Worm (Caenorhabditis elegans) whole organism, L3 larva: ENCODE data around the gene sem-5.

Experiments
- R02D3.7 ChIP-seq: fragments of 150-350 bp; optimal IDR thresholded peaks from 2 replicates; lab custom pipeline; 2014; ENCODE audit warnings: missing biosample characterization, missing genetic modification characterization
- ZK546.5 ChIP-seq: sonication (generic microtip); optimal IDR thresholded peaks from 2 replicates; lab custom pipeline; 2017; ENCODE audit warnings: missing biosample characterization, missing genetic modification characterization
- aly-2 ChIP-seq: fragments of 150-350 bp; optimal IDR thresholded peaks from 2 replicates; lab custom pipeline; 2014; ENCODE audit warnings: missing biosample characterization, missing genetic modification characterization
- ama-1 ChIP-seq: fragments of 150-350 bp; optimal IDR thresholded peaks from 2 replicates; lab custom pipeline; 2018
- ceh-16 ChIP-seq: sonication (generic microtip); optimal IDR thresholded peaks from 2 replicates; lab custom pipeline; 2017; ENCODE audit warnings: missing biosample characterization, missing genetic modification characterization
- ceh-82 ChIP-seq: fragments of 150-350 bp; optimal IDR thresholded peaks from 2 replicates; lab custom pipeline; 2014; ENCODE audit warnings: missing biosample characterization, missing genetic modification characterization
- elt-1 ChIP-seq: fragments of 150-350 bp; optimal IDR thresholded peaks from 2 replicates; lab custom pipeline; 2014; ENCODE audit warnings: missing biosample characterization, missing genetic modification characterization
- elt-2 ChIP-seq: sonication (generic microtip); optimal IDR thresholded peaks from 2 replicates; lab custom pipeline; 2016; ENCODE audit warnings: missing genetic modification reagents, mild to moderate bottlenecking, missing genetic modification characterization, missing compliant biosample characterization
- elt-3 ChIP-seq, 3 experiments: fragments of 150-350 bp in 1 of 3; sonication (generic microtip) in 2 of 3; optimal IDR thresholded peaks; 2 replicates in 2 of 3; 4 replicates in 1 of 3; lab custom pipeline; 2014 to 2017; ENCODE audit warnings: missing biosample characterization in 3 of 3, missing genetic modification characterization in 3 of 3
- fkh-10 ChIP-seq: sonication (generic microtip); optimal IDR thresholded peaks from 2 replicates; lab custom pipeline; 2017; ENCODE audit warnings: missing biosample characterization, missing genetic modification reagents, missing genetic modification characterization
- fos-1 ChIP-seq: fragments of 150-350 bp; optimal IDR thresholded peaks from 2 replicates; lab custom pipeline; 2014; ENCODE audit warnings: missing biosample characterization, missing genetic modification characterization
- hmg-11 ChIP-seq: sonication (generic microtip); optimal IDR thresholded peaks from 2 replicates; lab custom pipeline; 2016; ENCODE audit warnings: missing genetic modification characterization, missing compliant biosample characterization
- jun-1 ChIP-seq: fragments of 150-350 bp; optimal IDR thresholded peaks from 2 replicates; lab custom pipeline; 2014; ENCODE audit warnings: missing biosample characterization, missing genetic modification reagents, missing genetic modification characterization
- lin-39 ChIP-seq: fragments of 150-350 bp; optimal IDR thresholded peaks from 2 replicates; lab custom pipeline; 2018; ENCODE audit warnings: missing biosample characterization, missing genetic modification reagents, missing genetic modification characterization
- lsy-12 ChIP-seq: sonication (generic microtip); optimal IDR thresholded peaks from 2 replicates; lab custom pipeline; 2016; ENCODE audit warnings: mild to moderate bottlenecking, missing genetic modification characterization, missing compliant biosample characterization
- mdl-1 ChIP-seq: fragments of 150-350 bp; optimal IDR thresholded peaks from 2 replicates; lab custom pipeline; 2014; ENCODE audit warnings: missing biosample characterization, missing genetic modification characterization
- mml-1 ChIP-seq: fragments of 150-350 bp; sonication (generic microtip); optimal IDR thresholded peaks from 3 replicates; lab custom pipeline; 2014; ENCODE audit warnings: missing biosample characterization, missing genetic modification characterization
- nfya-1 ChIP-seq: sonication (generic microtip); optimal IDR thresholded peaks from 2 replicates; lab custom pipeline; 2017; ENCODE audit warnings: missing genetic modification characterization, mild to moderate bottlenecking, missing compliant biosample characterization, antibody characterized with exemption, moderate library complexity; ENCODE audit not compliant: insufficient read depth
- nhr-11 ChIP-seq: fragments of 150-350 bp; optimal IDR thresholded peaks from 2 replicates; lab custom pipeline; 2014; ENCODE audit warnings: missing biosample characterization, missing genetic modification characterization
- nhr-12 ChIP-seq: fragments of 150-350 bp; optimal IDR thresholded peaks from 2 replicates; lab custom pipeline; 2014; ENCODE audit warnings: missing biosample characterization, missing genetic modification characterization
- nhr-23 ChIP-seq: fragments of 150-350 bp; optimal IDR thresholded peaks from 2 replicates; lab custom pipeline; 2014; ENCODE audit warnings: missing biosample characterization, missing genetic modification reagents, missing genetic modification characterization
- nhr-237 ChIP-seq: fragments of 150-350 bp; optimal IDR thresholded peaks from 2 replicates; lab custom pipeline; 2014; ENCODE audit warnings: missing biosample characterization, missing genetic modification characterization
- nhr-25 ChIP-seq: sonication (generic microtip); optimal IDR thresholded peaks from 2 replicates; lab custom pipeline; 2017; ENCODE audit warnings: missing biosample characterization, missing genetic modification characterization
- nhr-28 ChIP-seq: fragments of 150-350 bp; optimal IDR thresholded peaks from 2 replicates; lab custom pipeline; 2014; ENCODE audit warnings: missing biosample characterization, missing genetic modification characterization
- nhr-43 ChIP-seq: sonication (generic microtip); optimal IDR thresholded peaks from 2 replicates; lab custom pipeline; 2016; ENCODE audit warnings: mild to moderate bottlenecking, missing genetic modification characterization, missing compliant biosample characterization; ENCODE audit not compliant: poor library complexity, severe bottlenecking
- nhr-76 ChIP-seq: fragments of 150-350 bp; sonication (generic microtip); optimal IDR thresholded peaks from 5 replicates; lab custom pipeline; 2014; ENCODE audit warnings: missing biosample characterization, missing genetic modification characterization
- nhr-77 ChIP-seq: fragments of 150-350 bp; optimal IDR thresholded peaks from 2 replicates; lab custom pipeline; 2014; ENCODE audit warnings: missing biosample characterization, missing genetic modification characterization
- pha-4 ChIP-seq: fragments of 150-350 bp; optimal IDR thresholded peaks from 2 replicates; lab custom pipeline; 2014; ENCODE audit warnings: missing biosample characterization, missing genetic modification reagents, missing genetic modification characterization
- pqm-1 ChIP-seq: fragments of 150-350 bp; optimal IDR thresholded peaks from 2 replicates; lab custom pipeline; 2017; ENCODE audit warnings: missing biosample characterization, missing genetic modification characterization, inconsistent platforms
- sea-2 ChIP-seq: fragments of 150-350 bp; sonication (generic microtip); optimal IDR thresholded peaks from 4 replicates; lab custom pipeline; 2014; ENCODE audit warnings: missing biosample characterization, missing genetic modification reagents, missing genetic modification characterization
- skn-1 ChIP-seq: fragments of 150-350 bp; optimal IDR thresholded peaks from 2 replicates; lab custom pipeline; 2014; ENCODE audit warnings: missing biosample characterization, missing genetic modification characterization
- snpc-4 ChIP-seq: fragments of 150-350 bp; optimal IDR thresholded peaks from 2 replicates; lab custom pipeline; 2014; ENCODE audit warnings: missing biosample characterization, missing genetic modification characterization
- tbx-2 ChIP-seq: sonication (generic microtip); optimal IDR thresholded peaks from 2 replicates; lab custom pipeline; 2016; ENCODE audit warnings: mild to moderate bottlenecking, missing genetic modification characterization, missing compliant biosample characterization
- unc-62 ChIP-seq: fragments of 150-350 bp; sonication (generic microtip); optimal IDR thresholded peaks from 4 replicates; lab custom pipeline; 2014; ENCODE audit warnings: missing biosample characterization, missing genetic modification reagents, missing genetic modification characterization
- zag-1 ChIP-seq: fragments of 150-350 bp; optimal IDR thresholded peaks from 2 replicates; lab custom pipeline; 2014; ENCODE audit warnings: missing biosample characterization, missing genetic modification characterization
- ztf-11 ChIP-seq: fragments of 150-350 bp; optimal IDR thresholded peaks from 2 replicates; lab custom pipeline; 2014; ENCODE audit warnings: missing biosample characterization, missing genetic modification characterization
- ztf-4 ChIP-seq: fragments of 150-350 bp; optimal IDR thresholded peaks from 2 replicates; lab custom pipeline; 2014; ENCODE audit warnings: missing biosample characterization, missing genetic modification characterization

The sem-5 gene

DNA sequence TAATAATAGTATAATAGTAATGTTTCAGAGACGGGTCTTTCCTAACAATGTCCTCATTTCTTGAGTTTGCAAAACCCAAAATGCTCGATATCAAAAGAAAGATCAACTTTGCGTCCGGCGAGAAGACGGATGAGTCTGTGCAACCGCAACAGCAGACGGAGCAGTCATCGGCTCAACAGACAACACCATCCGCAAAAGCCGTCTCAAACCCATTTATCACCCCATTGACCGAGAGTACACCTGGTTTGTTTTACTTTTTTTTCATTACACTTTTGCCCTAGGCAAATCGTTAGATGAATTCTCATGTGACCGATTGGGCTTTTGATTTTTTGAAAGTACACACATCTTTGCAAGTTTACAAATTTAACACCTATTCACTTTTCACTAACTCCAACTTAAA lies 7.2 kb downstream of the sem-5 start, which contains the start of gene dct-1:
dct-1 (plus strand) TSS at position 27 of the 400 bp plus-strand sequence.
- no peak for TF ChIP-seq nhr-43 (tag; lab: Kevin White, UChicago)
- TF ChIP-seq nfya-1 (tag; lab: Kevin White, UChicago) = peak; percentile 13
- TF ChIP-seq lin-39 = peak; percentile 86
- no peak for TF ChIP-seq fkh-10 (GFP tag; lab: Kevin White, UChicago)
- TF ChIP-seq zag-1 = no peak
- no peak for TF ChIP-seq ztf-4 (tag; lab: Kevin White, UChicago)
- no peak for TF ChIP-seq nhr-12
- TF ChIP-seq lsy-12 = no peak
- TF ChIP-seq nhr-11 = no peak
- no peak for TF ChIP-seq hmg-11 (tag; lab: Kevin White, UChicago)
- peak; percentile 2 for TF ChIP-seq mdl-1

DNA sequence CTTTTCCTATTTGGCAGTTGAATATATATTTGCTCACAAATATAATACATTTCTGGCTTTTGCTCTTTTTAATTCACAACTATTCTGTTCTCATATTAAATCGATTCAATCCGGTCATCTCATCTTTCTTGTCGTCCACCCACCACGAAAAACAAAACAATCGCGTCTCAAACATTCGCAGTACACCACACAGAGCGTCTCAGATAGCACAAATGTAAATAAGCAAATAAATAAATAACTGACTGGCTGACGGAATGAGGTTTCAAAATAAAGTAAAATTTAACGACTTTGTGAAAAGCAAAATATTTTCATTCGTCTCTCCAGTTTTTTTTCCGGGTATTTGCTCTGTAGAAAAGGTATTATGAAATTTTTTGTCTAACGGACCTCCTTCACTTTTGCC lies 7.8 kb downstream of the sem-5 start:
- TF ChIP-seq nhr-76 = no peak
- TF ChIP-seq pha-4 (tag; lab: Kevin White, UChicago) = peak; percentile 93

ce11 chrX:7953063-7953337 lies 8.5 kb downstream of the sem-5 start:
- TF ChIP-seq zag-1 = no peak
- no peak for TF ChIP-seq R02D3.7 (tag; lab: Kevin White, UChicago)
- no peak for TF ChIP-seq pqm-1 (tag; lab: Kevin White, UChicago)
- TF ChIP-seq skn-1 (tag; lab: Kevin White, UChicago) = no peak
- no peak for TF ChIP-seq pha-4 (tag; lab: Kevin White, UChicago)
- TF ChIP-seq nhr-43 (tag; lab: Kevin White, UChicago) = no peak
- TF ChIP-seq ZK546.5 (tag; lab: Kevin White, UChicago) = no peak
- no peak for TF ChIP-seq fos-1 (tag; lab: Kevin White, UChicago)
- no peak for TF ChIP-seq fkh-10 (GFP tag; lab: Kevin White, UChicago)
- no peak for TF ChIP-seq nhr-77
- no peak for TF ChIP-seq ceh-82
- no peak for TF ChIP-seq nhr-28 (tag; lab: Kevin White, UChicago)
- TF ChIP-seq nhr-23 (tag; lab: Kevin White, UChicago) = no peak
- TF ChIP-seq nhr-11 = no peak
- TF ChIP-seq nhr-12 = no peak

DNA sequence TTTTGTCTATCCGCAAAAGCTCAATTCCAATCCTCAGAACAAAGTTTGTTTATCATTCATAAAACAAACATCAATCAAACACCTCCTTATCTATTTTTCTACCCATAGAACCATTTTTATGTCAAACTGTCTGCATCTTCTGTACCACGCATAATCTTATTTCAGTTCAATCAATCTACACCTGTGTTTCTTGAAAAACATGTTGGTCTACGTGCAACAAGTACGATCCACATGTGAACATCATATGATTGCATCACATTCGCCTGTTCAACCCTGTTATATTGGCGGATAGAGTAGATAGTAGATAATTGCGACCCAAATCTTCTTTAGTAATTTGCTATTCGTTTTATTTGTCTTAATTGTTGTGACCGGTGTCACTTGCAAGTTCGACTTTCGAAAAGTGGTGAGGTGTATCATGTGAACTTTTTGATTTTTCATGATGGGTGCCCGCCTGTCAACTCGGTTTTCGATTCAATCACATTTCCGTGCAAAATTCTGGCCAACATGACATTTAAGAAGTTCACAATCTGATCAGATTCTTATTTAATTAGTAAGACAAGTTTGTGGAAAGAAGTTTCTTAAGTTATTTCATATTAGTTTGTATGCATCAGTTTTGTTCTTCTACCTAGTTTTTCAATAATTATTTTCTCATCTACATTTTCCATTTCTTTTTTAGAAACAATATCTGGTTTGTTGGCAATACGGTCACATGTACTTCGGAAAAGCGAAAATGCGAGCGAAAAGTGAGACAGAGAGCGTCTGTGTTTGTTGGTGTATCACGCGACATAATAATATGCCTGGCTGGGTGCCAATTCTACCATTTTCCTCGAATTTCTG lies 9.1 kb downstream of the sem-5 start:
- no peak for TF ChIP-seq unc-62
- no peak for TF ChIP-seq lin-39
- no peak for TF ChIP-seq ztf-11 (tag; lab: Kevin White, UChicago)
- no peak for TF ChIP-seq skn-1 (tag; lab: Kevin White, UChicago)
- TF ChIP-seq nhr-23 (tag; lab: Kevin White, UChicago) = peak; percentile 63
- no peak for TF ChIP-seq ZK546.5 (tag; lab: Kevin White, UChicago)
- TF ChIP-seq nfya-1 (tag; lab: Kevin White, UChicago) = no peak
- no peak for TF ChIP-seq ceh-82
- peak; percentile 21 for TF ChIP-seq ztf-4 (tag; lab: Kevin White, UChicago)
- TF ChIP-seq ceh-16 = no peak
- no peak for TF ChIP-seq aly-2
- no peak for TF ChIP-seq nhr-11
- TF ChIP-seq nhr-12 = no peak
- TF ChIP-seq nhr-25 (tag; lab: Kevin White, UChicago) = peak; percentile 35
- no peak for TF ChIP-seq zag-1
- no peak for TF ChIP-seq elt-3 (tag; optimal IDR thresholded peaks at IDR 0.05; lab: Kevin White, UChicago)
- TF ChIP-seq snpc-4 = no peak
- TF ChIP-seq elt-1 = peak; percentile 74
- peak; percentile 53 for TF ChIP-seq pqm-1 (tag; lab: Kevin White, UChicago)
- TF ChIP-seq fos-1 (tag; lab: Kevin White, UChicago) = no peak
- TF ChIP-seq tbx-2 (tag; lab: Kevin White, UChicago) = no peak
- no peak for TF ChIP-seq mml-1 (tag; lab: Kevin White, UChicago)
- no peak for TF ChIP-seq nhr-28 (tag; lab: Kevin White, UChicago)
- peak; percentile 55 for TF ChIP-seq nhr-43 (tag; lab: Kevin White, UChicago)
- peak; percentile 27 for TF ChIP-seq jun-1 (tag; lab: Kevin White, UChicago)
- TF ChIP-seq hmg-11 (tag; lab: Kevin White, UChicago) = no peak
- TF ChIP-seq ama-1 (lab: Kevin White, UChicago) = no peak
- TF ChIP-seq pha-4 (tag; lab: Kevin White, UChicago) = peak; percentile 77
- TF ChIP-seq sea-2 (GFP tag; lab: Kevin White, UChicago) = no peak
- TF ChIP-seq nhr-237 (tag; lab: Kevin White, UChicago) = no peak
- TF ChIP-seq mdl-1 = no peak
- TF ChIP-seq elt-2 (tag; lab: Kevin White, UChicago) = peak; percentile 86
